Worm (Caenorhabditis elegans) whole organism, young adult: Measurements from ENCODE around the gene B0034.5.

ENCODE experiments used
- ama-1 ChIP-seq, 3 experiments: fragments of 150-350 bp in 1 of 3; sonication (generic microtip) in 2 of 3; optimal IDR thresholded peaks; 2 replicates each; lab custom pipeline; 2014 to 2018; ENCODE audit warnings: missing biosample characterization in 2 of 3, missing genetic modification characterization in 2 of 3, missing genetic modification reagents in 2 of 3
- aptf-2 ChIP-seq: fragments of 200-800 bp; sonication (Bioruptor generic); conservative IDR thresholded peaks from 2 replicates; pipeline ENCODE4 v1.3.6; 2022; ENCODE audit warnings: missing genetic modification reagents, missing genetic modification characterization, missing compliant biosample characterization
- cebp-2 ChIP-seq: fragments of 200-800 bp; sonication (Bioruptor generic); IDR thresholded peaks from 2 replicates; pipeline ENCODE4 v1.3.6; 2022; ENCODE audit warnings: missing genetic modification characterization, missing compliant biosample characterization
- efl-1 ChIP-seq: fragments of 150-350 bp; optimal IDR thresholded peaks from 2 replicates; lab custom pipeline; 2014; ENCODE audit warnings: missing biosample characterization, missing genetic modification reagents, missing genetic modification characterization
- egl-18 ChIP-seq: fragments of 200-800 bp; sonication (Bioruptor generic); IDR thresholded peaks from 2 replicates; pipeline ENCODE4 v1.3.6; 2022; ENCODE audit warnings: missing genetic modification reagents, missing genetic modification characterization, missing compliant biosample characterization
- hsf-1 ChIP-seq: fragments of 200-800 bp; sonication (Bioruptor generic); IDR thresholded peaks from 2 replicates; pipeline ENCODE4 v1.3.6; 2022; ENCODE audit warnings: missing genetic modification reagents, missing genetic modification characterization, missing compliant biosample characterization
- tbx-9 ChIP-seq: sonication (generic microtip); optimal IDR thresholded peaks from 2 replicates; lab custom pipeline; 2016; ENCODE audit warnings: borderline replicate concordance, missing genetic modification characterization, inconsistent platforms, missing compliant biosample characterization
- unc-62 ChIP-seq: fragments of 150-350 bp; optimal IDR thresholded peaks from 2 replicates; lab custom pipeline; 2014; ENCODE audit warnings: missing biosample characterization, missing genetic modification reagents, missing genetic modification characterization
- ztf-6 ChIP-seq: fragments of 200-800 bp; sonication (Bioruptor generic); IDR thresholded peaks from 2 replicates; pipeline ENCODE4 v1.3.6; 2022; ENCODE audit warnings: missing genetic modification reagents, missing genetic modification characterization, missing compliant biosample characterization

DNA sequence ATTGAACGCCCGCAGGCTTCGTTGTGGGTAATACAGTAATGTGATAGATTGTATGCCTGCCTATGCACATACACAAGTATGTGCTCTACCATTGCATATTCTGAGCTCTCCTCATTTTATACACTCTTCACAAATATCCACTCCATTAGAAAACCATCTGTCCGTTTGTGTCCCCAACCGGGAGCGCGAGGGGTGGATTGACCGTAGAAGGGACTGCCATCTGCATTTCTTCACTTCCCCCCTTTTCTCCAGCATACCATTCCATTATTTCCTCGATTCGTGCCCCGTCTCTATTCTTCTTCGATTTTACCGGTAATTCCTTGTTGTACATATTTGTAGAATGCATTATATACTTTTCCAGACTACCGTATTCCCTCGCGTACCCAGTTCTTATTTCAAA lies 41.6 kb downstream of the B0034.5 start:
- TF ChIP-seq egl-18 (GFP tag; lab: Robert Waterston, UW) (no peak), tbx-9 (tag; lab: Kevin White, UChicago) (no peak), ztf-6 (GFP tag; lab: Robert Waterston, UW) (no peak), cebp-2 (GFP tag; lab: Robert Waterston, UW) (no peak), hsf-1 (GFP tag; lab: Robert Waterston, UW) (no peak), unc-62 (GFP tag; lab: Kevin White, UChicago) (no peak), ama-1 (optimal IDR thresholded peaks at IDR 0.05; lab: Kevin White, UChicago) (no peak), ama-1 (GFP tag; optimal IDR thresholded peaks at IDR 0.05; lab: Kevin White, UChicago) (no peak), aptf-2 (no peak), efl-1 (GFP tag; lab: Kevin White, UChicago) (no peak)
